Fruit fly (Drosophila melanogaster): ENCODE measurements around the gene CCT4.

DNA sequence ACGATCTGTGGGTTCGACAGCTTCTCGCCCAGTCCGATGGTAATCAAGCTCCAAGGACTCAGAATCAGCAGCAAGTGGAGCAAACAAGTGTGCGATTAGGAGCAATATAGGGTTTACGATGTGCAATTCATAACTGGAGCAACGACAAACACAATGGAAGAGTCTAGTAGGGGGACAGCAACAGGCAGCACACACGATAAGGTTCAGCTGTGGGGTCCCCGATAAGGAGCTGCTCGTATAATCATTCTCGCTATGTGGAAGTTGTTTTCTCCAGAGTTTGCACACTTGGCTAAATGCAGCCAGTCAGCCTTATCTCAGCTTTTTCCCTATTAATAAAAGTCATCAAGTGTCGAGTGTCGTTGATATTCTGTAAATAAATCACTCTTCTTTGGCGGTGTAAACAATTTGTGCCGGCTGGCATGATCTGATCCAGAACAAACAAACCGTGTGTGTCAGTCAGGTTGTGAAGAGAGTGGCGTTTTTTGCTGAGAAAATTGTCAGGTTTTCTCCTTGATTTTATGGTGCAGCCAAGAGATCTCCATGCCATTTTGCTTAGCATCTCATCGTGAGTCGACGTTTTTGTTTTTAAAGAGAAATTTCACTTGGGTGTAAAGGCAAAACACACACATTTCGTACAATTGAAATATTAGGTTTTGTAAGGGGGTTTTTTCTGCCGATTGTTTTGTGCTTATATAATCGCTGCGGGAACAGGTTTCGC is 27.1 kb upstream of the CCT4 start:
- TF ChIP-seq CG8478 (optimal IDR thresholded peaks at IDR 0.05): no peak
- no peak for TF ChIP-seq psq (optimal IDR thresholded peaks at IDR 0.05)
